Fruit fly (Drosophila melanogaster) whole organism, embryonic: ENCODE data around the gene CG4586.
A peak's percentile ranks its signal among the peaks of the same experiment; 100 is the strongest.

Experiments used
- Adf1 ChIP-seq: fragments of 200-800 bp; sonication (Bioruptor generic); IDR thresholded peaks from 2 replicates; pipeline ENCODE4 v1.3.6; 2022; ENCODE audit warnings: missing biosample characterization, missing genetic modification characterization
- BEAF-32 ChIP-seq: fragments of 200-800 bp; sonication (Bioruptor generic); optimal IDR thresholded peaks from 3 replicates; lab custom pipeline; 2017; ENCODE audit warnings: missing biosample characterization, missing genetic modification characterization, mild to moderate bottlenecking, moderate library complexity, missing genetic modification reagents
- BtbVII ChIP-seq: fragments of 200-800 bp; sonication (Bioruptor generic); optimal IDR thresholded peaks from 3 replicates; lab custom pipeline; 2017; ENCODE audit warnings: missing biosample characterization, mild to moderate bottlenecking, missing genetic modification characterization
- CG10147 ChIP-seq: fragments of 200-800 bp; sonication (Bioruptor generic); optimal IDR thresholded peaks from 2 replicates; lab custom pipeline; 2019; ENCODE audit warnings: missing biosample characterization, mild to moderate bottlenecking, missing genetic modification characterization, moderate library complexity
- CG10267 ChIP-seq: fragments of 200-800 bp; sonication (Bioruptor generic); optimal IDR thresholded peaks from 2 replicates; lab custom pipeline; 2018; ENCODE audit warnings: missing biosample characterization, mild to moderate bottlenecking, missing genetic modification characterization, moderate library complexity
- CG11723 ChIP-seq: fragments of 200-800 bp; sonication (Bioruptor generic); optimal IDR thresholded peaks from 2 replicates; lab custom pipeline; 2017; ENCODE audit warnings: missing biosample characterization, mild to moderate bottlenecking, missing genetic modification characterization
- CG12104 ChIP-seq: fragments of 200-800 bp; sonication (Bioruptor generic); optimal IDR thresholded peaks from 3 replicates; lab custom pipeline; 2016; ENCODE audit warnings: missing biosample characterization, missing genetic modification characterization
- CG12769 ChIP-seq: fragments of 200-800 bp; sonication (Bioruptor generic); optimal IDR thresholded peaks from 2 replicates; lab custom pipeline; 2019; ENCODE audit warnings: missing biosample characterization, mild to moderate bottlenecking, missing genetic modification characterization, moderate library complexity
- CG14710 ChIP-seq: fragments of 200-800 bp; sonication (Bioruptor generic); optimal IDR thresholded peaks from 3 replicates; lab custom pipeline; 2019; ENCODE audit warnings: missing biosample characterization, mild to moderate bottlenecking, missing genetic modification characterization, moderate library complexity
- CG1529 ChIP-seq: fragments of 200-800 bp; sonication (Bioruptor generic); optimal IDR thresholded peaks from 3 replicates; lab custom pipeline; 2018; ENCODE audit warnings: missing biosample characterization, missing genetic modification characterization
- CG18764 ChIP-seq: fragments of 200-800 bp; sonication (Bioruptor generic); optimal IDR thresholded peaks from 3 replicates; lab custom pipeline; 2016; ENCODE audit warnings: missing biosample characterization, missing genetic modification characterization
- CG2712 ChIP-seq: fragments of 200-800 bp; optimal IDR thresholded peaks from 3 replicates; lab custom pipeline; 2019; ENCODE audit warnings: missing biosample characterization, mild to moderate bottlenecking, missing genetic modification characterization, moderate library complexity
- CG31224 ChIP-seq: fragments of 200-800 bp; sonication (Bioruptor generic); IDR thresholded peaks from 2 replicates; pipeline ENCODE4 v1.3.6; 2022; ENCODE audit warnings: missing biosample characterization, missing genetic modification characterization
- CG3838 ChIP-seq: fragments of 200-800 bp; sonication (Bioruptor generic); optimal IDR thresholded peaks from 3 replicates; lab custom pipeline; 2016; ENCODE audit warnings: missing biosample characterization, missing genetic modification characterization
- CG8089 ChIP-seq: fragments of 200-800 bp; sonication (Bioruptor generic); optimal IDR thresholded peaks from 3 replicates; lab custom pipeline; 2016; ENCODE audit warnings: missing biosample characterization, missing genetic modification characterization
- CG8478 ChIP-seq: fragments of >200 bp; optimal IDR thresholded peaks from 2 replicates; lab custom pipeline; 2018
- CG9437 ChIP-seq: fragments of 200-800 bp; sonication (Bioruptor generic); optimal IDR thresholded peaks from 2 replicates; lab custom pipeline; 2018; ENCODE audit warnings: missing biosample characterization, mild to moderate bottlenecking, missing genetic modification characterization
- CHES-1-like ChIP-seq: fragments of 200-800 bp; sonication (Bioruptor generic); optimal IDR thresholded peaks from 2 replicates; lab custom pipeline; 2016; ENCODE audit warnings: missing biosample characterization, missing genetic modification characterization
- Dad ChIP-seq: fragments of 200-800 bp; sonication (Bioruptor generic); optimal IDR thresholded peaks from 3 replicates; lab custom pipeline; 2016; ENCODE audit warnings: missing biosample characterization, missing genetic modification characterization
- E2f2 ChIP-seq: fragments of 200-800 bp; sonication (Bioruptor generic); IDR thresholded peaks from 2 replicates; pipeline ENCODE4 v1.3.6; 2022; ENCODE audit warnings: missing biosample characterization, missing genetic modification characterization
- Fer3 ChIP-seq: fragments of 200-800 bp; sonication (Bioruptor generic); optimal IDR thresholded peaks from 2 replicates; lab custom pipeline; 2018; ENCODE audit warnings: missing biosample characterization, mild to moderate bottlenecking, missing genetic modification characterization, moderate library complexity
- Hr78 ChIP-seq, 2 experiments: fragments of 200-800 bp in 1 of 2; fragments of >200 bp in 1 of 2; sonication (Bioruptor generic) in 1 of 2; optimal IDR thresholded peaks; 2 replicates each; lab custom pipeline; 2017 to 2019; ENCODE audit warnings: missing biosample characterization in 2 of 2, missing genetic modification characterization in 2 of 2, mild to moderate bottlenecking in 1 of 2, moderate library complexity in 1 of 2
- PHDP ChIP-seq: fragments of 200-800 bp; sonication (Bioruptor generic); optimal IDR thresholded peaks from 3 replicates; lab custom pipeline; 2018; ENCODE audit warnings: missing biosample characterization, mild to moderate bottlenecking, missing genetic modification characterization, moderate library complexity
- Ravus ChIP-seq: fragments of 200-800 bp; sonication (Bioruptor generic); IDR thresholded peaks from 2 replicates; pipeline ENCODE4 v1.3.6; 2022; ENCODE audit warnings: missing biosample characterization, missing genetic modification characterization
- Spps ChIP-seq: fragments of 200-800 bp; sonication (Bioruptor generic); optimal IDR thresholded peaks from 2 replicates; lab custom pipeline; 2018; ENCODE audit warnings: missing biosample characterization, mild to moderate bottlenecking, missing genetic modification characterization
- Vsx1 ChIP-seq: fragments of 200-800 bp; sonication (Bioruptor generic); optimal IDR thresholded peaks from 2 replicates; lab custom pipeline; 2017; ENCODE audit warnings: missing biosample characterization, mild to moderate bottlenecking, missing genetic modification characterization, missing genetic modification reagents
- ash1 ChIP-seq: fragments of 200-800 bp; sonication (Bioruptor generic); optimal IDR thresholded peaks from 2 replicates; lab custom pipeline; 2018; ENCODE audit warnings: missing biosample characterization, mild to moderate bottlenecking, missing genetic modification characterization
- bcd ChIP-seq: fragments of 200-800 bp; sonication (Bioruptor generic); optimal IDR thresholded peaks from 2 replicates; lab custom pipeline; 2017; ENCODE audit warnings: missing biosample characterization, mild to moderate bottlenecking, missing genetic modification characterization
- br ChIP-seq: fragments of >200 bp; optimal IDR thresholded peaks from 2 replicates; lab custom pipeline; 2017
- cg ChIP-seq: fragments of 200-800 bp; sonication (Bioruptor generic); optimal IDR thresholded peaks from 3 replicates; lab custom pipeline; 2019; ENCODE audit warnings: missing biosample characterization, mild to moderate bottlenecking, missing genetic modification characterization, moderate library complexity
- da ChIP-seq: fragments of 200-800 bp; sonication (Bioruptor generic); optimal IDR thresholded peaks from 2 replicates; lab custom pipeline; 2016; ENCODE audit warnings: missing biosample characterization, missing genetic modification characterization
- dmrt11E ChIP-seq: fragments of 200-800 bp; sonication (Bioruptor generic); optimal IDR thresholded peaks from 3 replicates; lab custom pipeline; 2018; ENCODE audit warnings: missing biosample characterization, mild to moderate bottlenecking, missing genetic modification characterization, moderate library complexity
- dpn ChIP-seq, 2 experiments: fragments of 200-800 bp; sonication (Bioruptor generic); optimal IDR thresholded peaks; 3 replicates each; lab custom pipeline; 2016; ENCODE audit warnings: missing biosample characterization in 2 of 2, missing genetic modification characterization in 2 of 2
- eyg ChIP-seq: fragments of 200-800 bp; sonication (Bioruptor generic); optimal IDR thresholded peaks from 3 replicates; lab custom pipeline; 2016; ENCODE audit warnings: missing biosample characterization, missing genetic modification characterization
- her ChIP-seq: fragments of 200-800 bp; sonication (Bioruptor generic); optimal IDR thresholded peaks from 2 replicates; lab custom pipeline; 2016; ENCODE audit warnings: missing biosample characterization, missing genetic modification characterization
- insv ChIP-seq, 2 experiments: fragments of 200-800 bp; sonication (Bioruptor generic); optimal IDR thresholded peaks; 3 replicates each; lab custom pipeline; 2016 to 2018; ENCODE audit warnings: missing biosample characterization in 2 of 2, missing genetic modification characterization in 2 of 2
- mam ChIP-seq: fragments of 200-800 bp; sonication (Bioruptor generic); optimal IDR thresholded peaks from 3 replicates; lab custom pipeline; 2016; ENCODE audit warnings: missing biosample characterization, missing genetic modification characterization
- nmo ChIP-seq: fragments of 200-800 bp; sonication (Bioruptor generic); optimal IDR thresholded peaks from 2 replicates; lab custom pipeline; 2018; ENCODE audit warnings: missing biosample characterization, mild to moderate bottlenecking, missing genetic modification characterization, moderate library complexity
- oc ChIP-seq: fragments of 200-800 bp; sonication (Bioruptor generic); optimal IDR thresholded peaks from 2 replicates; lab custom pipeline; 2018; ENCODE audit warnings: missing biosample characterization, mild to moderate bottlenecking, missing genetic modification characterization, moderate library complexity
- org-1 ChIP-seq: fragments of 200-800 bp; sonication (Bioruptor generic); optimal IDR thresholded peaks from 2 replicates; lab custom pipeline; 2017; ENCODE audit warnings: missing biosample characterization, missing genetic modification characterization
- pfk ChIP-seq: fragments of 200-800 bp; sonication (Bioruptor generic); optimal IDR thresholded peaks from 2 replicates; lab custom pipeline; 2018; ENCODE audit warnings: missing biosample characterization, mild to moderate bottlenecking, missing genetic modification characterization, moderate library complexity
- pho ChIP-seq: fragments of 200-800 bp; sonication (Bioruptor generic); optimal IDR thresholded peaks from 2 replicates; lab custom pipeline; 2016; ENCODE audit warnings: missing biosample characterization, missing genetic modification characterization
- phol ChIP-seq: fragments of 200-800 bp; sonication (Bioruptor generic); optimal IDR thresholded peaks from 3 replicates; lab custom pipeline; 2018; ENCODE audit warnings: missing biosample characterization, mild to moderate bottlenecking, missing genetic modification characterization, moderate library complexity
- rib ChIP-seq: fragments of 200-800 bp; sonication (Bioruptor generic); IDR thresholded peaks from 2 replicates; pipeline ENCODE4 v1.3.6; 2022; ENCODE audit warnings: missing biosample characterization, missing genetic modification characterization
- sob ChIP-seq: fragments of 200-800 bp; sonication (Bioruptor generic); IDR thresholded peaks from 2 replicates; pipeline ENCODE4 v1.3.6; 2022; ENCODE audit warnings: missing biosample characterization, missing genetic modification characterization
- sug ChIP-seq: fragments of 200-800 bp; optimal IDR thresholded peaks from 2 replicates; lab custom pipeline; 2019; ENCODE audit warnings: missing biosample characterization, mild to moderate bottlenecking, missing genetic modification characterization, moderate library complexity
- tll ChIP-seq, 2 experiments: fragments of 200-800 bp in 1 of 2; fragments of >200 bp in 1 of 2; sonication (Bioruptor generic) in 1 of 2; optimal IDR thresholded peaks; 2 replicates each; lab custom pipeline; 2017 to 2019; ENCODE audit warnings: missing biosample characterization in 2 of 2, missing genetic modification characterization in 2 of 2, mild to moderate bottlenecking in 1 of 2, moderate library complexity in 1 of 2
- vfl ChIP-seq: fragments of 200-800 bp; sonication (Bioruptor generic); optimal IDR thresholded peaks from 2 replicates; lab custom pipeline; 2016; ENCODE audit warnings: missing biosample characterization, missing genetic modification characterization
- zfh1 ChIP-seq: fragments of 200-800 bp; sonication (Bioruptor generic); IDR thresholded peaks from 3 replicates; pipeline ENCODE4 v1.3.6; 2022; ENCODE audit warnings: missing biosample characterization, missing genetic modification characterization

Gene CG4586

DNA sequence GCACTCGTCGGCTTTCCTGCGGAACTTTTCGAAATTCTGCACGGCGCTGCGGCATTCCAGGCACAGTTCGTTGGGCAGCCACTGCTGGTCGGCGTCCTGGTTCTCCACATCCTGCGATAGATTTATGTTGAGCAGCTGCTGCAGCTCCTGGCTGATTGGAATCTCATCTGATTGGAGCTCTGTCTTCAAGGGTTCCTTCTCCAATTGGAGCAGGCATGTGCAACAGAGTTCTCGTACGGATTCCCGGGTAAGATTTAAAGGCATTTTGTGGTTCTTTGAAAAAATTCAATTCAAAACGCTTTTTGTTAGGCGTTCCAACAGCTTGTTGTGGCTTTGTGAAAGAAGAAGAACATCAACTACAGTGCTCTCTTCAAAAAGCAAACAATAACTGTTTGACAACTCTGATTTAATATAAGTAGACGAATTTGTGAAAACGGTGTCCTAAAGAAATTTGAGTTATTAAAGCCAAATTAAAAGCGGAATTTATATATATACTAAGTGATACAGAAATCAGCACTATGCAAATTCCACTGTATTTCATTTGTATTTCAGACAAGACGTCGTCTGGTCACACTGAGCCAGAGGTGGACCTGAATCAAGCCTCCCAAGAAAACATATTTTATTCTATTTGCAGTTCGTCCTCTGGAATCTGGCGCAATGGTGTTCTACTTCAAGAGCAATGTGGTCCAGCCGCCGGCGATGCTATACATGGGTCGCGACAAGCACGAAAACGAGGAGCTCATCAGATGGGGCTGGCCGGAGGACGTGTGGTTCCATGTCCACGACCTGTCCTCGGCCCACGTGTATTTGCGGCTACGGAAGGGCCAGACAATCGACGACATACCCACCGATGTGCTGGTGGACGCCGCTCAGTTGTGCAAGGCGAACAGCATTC is 43.8 kb downstream of the CG4586 start, which contains the start of the genes CG3032 and CG4593 (continued):
- TF ChIP-seq CG10147 (GFP tag; lab: Kevin White, UChicago) (peak; percentile 67), pfk (GFP tag; lab: Kevin White, UChicago) (no peak), CG11723 (peak; percentile 24), org-1 (GFP tag; lab: Kevin White, UChicago) (peak; percentile 40), nmo (GFP tag; lab: Kevin White, UChicago) (peak; percentile 88), PHDP (peak; percentile 84), cg (GFP tag; lab: Kevin White, UChicago) (no peak), CG31224 (GFP tag; lab: Robert Waterston, UW) (peak; percentile 82), da (GFP tag; lab: Kevin White, UChicago) (no peak), CG8478 (lab: Kevin White, UChicago) (no peak), bcd (GFP tag; lab: Kevin White, UChicago) (peak; percentile 77), dpn (GFP tag; optimal IDR thresholded peaks at IDR 0.05; lab: Kevin White, UChicago) (peak; percentile 76 to 84), insv (GFP tag; optimal IDR thresholded peaks at IDR 0.05; lab: Kevin White, UChicago) (peak; percentile 87 to 98), ash1 (GFP tag; lab: Kevin White, UChicago) (no peak), Vsx1 (GFP tag; lab: Kevin White, UChicago) (peak; percentile 19), eyg (GFP tag; lab: Kevin White, UChicago) (peak; percentile 36), Adf1 (peak; percentile 57), her (peak; percentile 18), CG10267 (tag; lab: Kevin White, UChicago) (peak; percentile 67), CHES-1-like (peak; percentile 65), Spps (peak; percentile 17), CG9437 (GFP tag; lab: Kevin White, UChicago) (peak; percentile 53), BEAF-32 (GFP tag; lab: Kevin White, UChicago) (peak; percentile 57), zfh1 (GFP tag; lab: Robert Waterston, UW) (peak; percentile 88), rib (GFP tag; lab: Robert Waterston, UW) (peak; percentile 81), oc (tag; lab: Kevin White, UChicago) (peak; percentile 75), sug (tag; lab: Kevin White, UChicago) (peak; percentile 51), CG12769 (tag; lab: Kevin White, UChicago) (peak; percentile 87), vfl (GFP tag; lab: Kevin White, UChicago) (peak; percentile 56), pho (GFP tag; lab: Kevin White, UChicago) (peak; percentile 81), mam (GFP tag; lab: Kevin White, UChicago) (peak; percentile 89), E2f2 (GFP tag; lab: Robert Waterston, UW) (peak; percentile 66), CG3838 (GFP tag; lab: Kevin White, UChicago) (peak; percentile 34), dmrt11E (tag; lab: Kevin White, UChicago) (peak; percentile 60), br (lab: Kevin White, UChicago) (no peak), tll (GFP tag; optimal IDR thresholded peaks at IDR 0.05; lab: Kevin White, UChicago) (no peak), CG14710 (peak; percentile 68), CG18764 (GFP tag; lab: Kevin White, UChicago) (peak; percentile 59), CG1529 (GFP tag; lab: Kevin White, UChicago) (peak; percentile 60), BtbVII (GFP tag; lab: Kevin White, UChicago) (peak; percentile 9), phol (peak; percentile 78), sob (peak; percentile 91), Ravus (GFP tag; lab: Robert Waterston, UW) (peak; percentile 77), Hr78 (GFP tag; optimal IDR thresholded peaks at IDR 0.05; lab: Kevin White, UChicago) (no peak), Dad (GFP tag; lab: Kevin White, UChicago) (peak; percentile 33), CG12104 (GFP tag; lab: Kevin White, UChicago) (peak; percentile 34), Fer3 (tag; lab: Kevin White, UChicago) (peak; percentile 82), CG8089 (GFP tag; lab: Kevin White, UChicago) (peak; percentile 14), CG2712 (tag; lab: Kevin White, UChicago) (peak; percentile 82)
